Worm (Caenorhabditis elegans): ENCODE results near the gene nhr-253.

DNA sequence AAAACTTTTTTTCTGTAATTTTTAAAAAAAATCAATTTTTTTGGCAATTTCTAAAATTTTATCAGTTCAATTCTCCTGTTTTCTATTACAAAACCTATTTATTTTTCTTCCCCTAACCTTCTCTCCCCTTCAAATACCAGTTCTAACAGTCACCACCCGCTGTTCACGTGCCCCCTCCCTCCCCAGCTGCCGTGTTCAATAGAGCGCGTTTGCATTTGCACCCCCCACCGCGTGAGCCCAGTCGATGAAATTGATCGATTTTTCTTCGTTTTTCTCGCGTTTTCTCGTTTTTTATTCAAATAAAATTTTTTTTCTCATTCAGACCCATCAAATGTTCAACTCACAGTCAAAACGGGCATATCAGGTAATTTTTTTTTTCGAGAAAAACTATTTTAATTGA, 47.3 kb upstream of the nhr-253 start, which contains the start of gene atg-9:
- TF ChIP-seq nhr-12 (tag; optimal IDR thresholded peaks at IDR 0.05), result no peak
- TF ChIP-seq blmp-1 (tag; optimal IDR thresholded peaks at IDR 0.05), result no peak
- no peak for TF ChIP-seq ces-1 (GFP tag; optimal IDR thresholded peaks at IDR 0.05)
- no peak for TF ChIP-seq pha-4 (tag; optimal IDR thresholded peaks at IDR 0.05)
- no peak for TF ChIP-seq lsy-2 (tag; optimal IDR thresholded peaks at IDR 0.05)
